Worm (Caenorhabditis elegans): ENCODE data around the gene T10H4.4.

T10H4.4 gene

DNA sequence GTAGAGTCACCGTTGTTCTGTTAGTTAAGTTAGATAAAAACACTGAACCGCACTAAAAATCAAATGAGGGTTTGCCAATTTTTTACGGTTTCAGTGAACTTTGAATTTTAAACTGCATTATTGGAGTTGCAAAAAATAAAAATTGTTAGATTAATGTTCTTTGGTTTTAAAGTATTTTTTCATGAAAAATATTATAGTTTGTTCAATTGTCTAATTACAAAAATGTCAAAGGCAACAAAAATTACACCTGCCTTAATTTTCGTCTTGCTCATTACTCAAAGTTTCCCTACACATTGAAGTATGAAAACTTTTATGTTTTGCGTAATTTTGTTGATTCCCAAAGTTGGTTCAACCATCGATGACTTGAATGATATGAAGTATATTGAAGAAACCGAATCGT lies 38.6 kb upstream of the T10H4.4 start, which contains the start of gene irld-62:
Gene irld-62, plus strand, starts transcription at position 301 of the 400 bp plus-strand sequence.
- TF ChIP-seq lsy-2 (tag; optimal IDR thresholded peaks at IDR 0.05) (no peak), lin-32 (GFP tag; optimal IDR thresholded peaks at IDR 0.05) (no peak), ceh-83 (GFP tag; optimal IDR thresholded peaks at IDR 0.05) (no peak), sptf-1 (tag; optimal IDR thresholded peaks at IDR 0.05) (no peak), flh-1 (GFP tag; optimal IDR thresholded peaks at IDR 0.05) (no peak), cnd-1 (tag; optimal IDR thresholded peaks at IDR 0.05) (no peak), elt-3 (tag; optimal IDR thresholded peaks at IDR 0.05) (no peak), ham-2 (GFP tag; optimal IDR thresholded peaks at IDR 0.05) (no peak), blmp-1 (tag; optimal IDR thresholded peaks at IDR 0.05) (no peak), tbx-8 (GFP tag; optimal IDR thresholded peaks at IDR 0.05) (no peak), hlh-1 (tag; optimal IDR thresholded peaks at IDR 0.05) (no peak), nhr-12 (tag; optimal IDR thresholded peaks at IDR 0.05) (no peak), pha-4 (tag; optimal IDR thresholded peaks at IDR 0.05) (no peak)

DNA sequence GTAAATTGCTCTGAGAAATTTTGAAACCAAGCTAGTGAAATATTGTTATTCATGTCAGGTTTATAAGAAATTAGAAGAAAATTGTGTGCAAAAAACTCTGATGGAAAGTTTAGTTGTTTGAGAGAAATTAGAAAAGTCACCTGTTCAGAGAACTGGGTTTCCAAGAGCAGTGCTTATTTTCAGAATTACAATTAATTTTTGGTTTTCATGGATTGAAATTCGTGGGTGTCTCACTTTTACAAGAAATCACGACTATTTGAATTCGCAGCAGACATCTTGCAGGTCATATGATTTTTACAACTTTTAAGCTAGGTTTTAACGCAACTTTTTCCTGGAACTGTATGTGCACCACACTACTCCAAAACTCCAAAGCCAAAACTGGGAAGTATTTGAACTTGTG lies 36.8 kb upstream of the T10H4.4 start, which contains the start of gene srz-10:
Gene srz-10, minus strand, starts transcription at position 88 of the 400 bp plus-strand sequence.
- TF ChIP-seq mep-1 (tag; optimal IDR thresholded peaks at IDR 0.05) (no peak), lin-32 (GFP tag; optimal IDR thresholded peaks at IDR 0.05) (no peak), nhr-76 (tag; optimal IDR thresholded peaks at IDR 0.05) (no peak), ztf-11 (tag; optimal IDR thresholded peaks at IDR 0.05) (no peak), ceh-43 (GFP tag; optimal IDR thresholded peaks at IDR 0.05) (no peak), unc-62 (GFP tag; optimal IDR thresholded peaks at IDR 0.05) (no peak), bed-3 (GFP tag; optimal IDR thresholded peaks at IDR 0.05) (no peak), mab-5 (tag; optimal IDR thresholded peaks at IDR 0.05) (no peak), pha-4 (tag; optimal IDR thresholded peaks at IDR 0.05) (no peak), ces-1 (GFP tag; optimal IDR thresholded peaks at IDR 0.05) (no peak), tbx-8 (GFP tag; optimal IDR thresholded peaks at IDR 0.05) (no peak)

ce11 chrV:15306745-15307144 lies 34.6 kb upstream of the T10H4.4 start, which contains the start of gene T26H8.4:
Gene T26H8.4 (minus strand): TSS chrV:15306845.
- TF ChIP-seq ztf-11 (tag; optimal IDR thresholded peaks at IDR 0.05) (no peak), elt-1 (tag; optimal IDR thresholded peaks at IDR 0.05; ENCODE audit: borderline replicate concordance, insufficient read depth) (no peak), drap-1 (GFP tag; optimal IDR thresholded peaks at IDR 0.05) (no peak), elt-3 (tag; optimal IDR thresholded peaks at IDR 0.05) (no peak), nhr-28 (tag; optimal IDR thresholded peaks at IDR 0.05) (no peak), blmp-1 (tag; optimal IDR thresholded peaks at IDR 0.05) (no peak)

ce11 chrV:15305502-15305901 lies 33.3 kb upstream of the T10H4.4 start, which contains the start of gene T26H8.5:
Gene T26H8.5 (minus strand): TSS chrV:15305602.
- TF ChIP-seq nhr-28 (tag; optimal IDR thresholded peaks at IDR 0.05) = no peak
- TF ChIP-seq pha-4 (tag; optimal IDR thresholded peaks at IDR 0.05) = no peak
- no peak for TF ChIP-seq nhr-12 (tag; optimal IDR thresholded peaks at IDR 0.05)
- no peak for TF ChIP-seq blmp-1 (tag; optimal IDR thresholded peaks at IDR 0.05)
- no peak for TF ChIP-seq lin-13 (tag; optimal IDR thresholded peaks at IDR 0.05)
- no peak for TF ChIP-seq nhr-2 (tag; optimal IDR thresholded peaks at IDR 0.05)

ce11 chrV:15303625-15304024 lies 31.5 kb upstream of the T10H4.4 start, which contains the start of gene srx-48:
Gene srx-48 (minus strand): TSS chrV:15303725.
- TF ChIP-seq ztf-11 (tag; optimal IDR thresholded peaks at IDR 0.05) (no peak), blmp-1 (tag; optimal IDR thresholded peaks at IDR 0.05) (no peak), mab-5 (tag; optimal IDR thresholded peaks at IDR 0.05) (no peak), pha-4 (tag; optimal IDR thresholded peaks at IDR 0.05) (no peak), nhr-28 (tag; optimal IDR thresholded peaks at IDR 0.05) (no peak)

- TF ChIP-seq ceh-39 (tag; optimal IDR thresholded peaks at IDR 0.05) (no peak), unc-39 (tag; optimal IDR thresholded peaks at IDR 0.05) (no peak), hlh-1 (tag; optimal IDR thresholded peaks at IDR 0.05) (no peak), sptf-1 (tag; optimal IDR thresholded peaks at IDR 0.05) (no peak), lin-13 (tag; optimal IDR thresholded peaks at IDR 0.05) (no peak), ces-1 (GFP tag; optimal IDR thresholded peaks at IDR 0.05) (no peak), nhr-28 (tag; optimal IDR thresholded peaks at IDR 0.05) (no peak), lsy-2 (tag; optimal IDR thresholded peaks at IDR 0.05) (no peak), nhr-12 (tag; optimal IDR thresholded peaks at IDR 0.05) (no peak)
Observed at ce11 chrV:15298597-15298996, 26.4 kb upstream of the T10H4.4 start, which contains the start of gene cpr-3. Gene cpr-3 (minus strand): TSS chrV:15298700.
